Worm (Caenorhabditis elegans) whole organism, L1 larva: ENCODE measurements around the gene F31D5.2.

Source experiments
- C34B4.2 ChIP-seq: sonication (generic microtip); optimal IDR thresholded peaks from 2 replicates; lab custom pipeline; 2017; ENCODE audit warnings: mild to moderate bottlenecking, missing genetic modification characterization, missing compliant biosample characterization
- F16B12.6 ChIP-seq: fragments of 150-350 bp; optimal IDR thresholded peaks from 2 replicates; lab custom pipeline; 2014; ENCODE audit warnings: missing biosample characterization, missing genetic modification characterization
- aha-1 ChIP-seq: fragments of 150-350 bp; optimal IDR thresholded peaks from 2 replicates; lab custom pipeline; 2014; ENCODE audit warnings: missing biosample characterization, missing genetic modification characterization
- alr-1 ChIP-seq: fragments of 200-800 bp; sonication (Bioruptor generic); optimal IDR thresholded peaks from 2 replicates; lab custom pipeline; 2018; ENCODE audit warnings: borderline replicate concordance, mild to moderate bottlenecking, missing genetic modification characterization, missing compliant biosample characterization
- dsc-1 ChIP-seq: sonication (generic microtip); optimal IDR thresholded peaks from 2 replicates; lab custom pipeline; 2016; ENCODE audit warnings: mild to moderate bottlenecking, missing genetic modification characterization, missing compliant biosample characterization
- efl-1 ChIP-seq, 4 experiments: fragments of 150-350 bp; optimal IDR thresholded peaks in 3 of 4; peaks in 1 of 4; 1 replicate in 1 of 4; 2 replicates in 3 of 4; lab custom pipeline; 2014; ENCODE audit warnings: missing biosample characterization in 2 of 4, missing genetic modification characterization in 2 of 4, missing genetic modification reagents in 2 of 4
- egl-27 ChIP-seq, 2 experiments: fragments of 150-350 bp in 1 of 2; sonication (generic microtip); optimal IDR thresholded peaks; 3 replicates each; lab custom pipeline; 2017 to 2018; ENCODE audit warnings: missing biosample characterization in 2 of 2, missing genetic modification characterization in 2 of 2, missing genetic modification reagents in 2 of 2
- elt-2 ChIP-seq: sonication (generic microtip); optimal IDR thresholded peaks from 2 replicates; lab custom pipeline; 2016; ENCODE audit warnings: missing genetic modification characterization, mild to moderate bottlenecking, inconsistent platforms, missing compliant biosample characterization, missing genetic modification reagents
- elt-3 ChIP-seq, 6 experiments: fragments of 150-350 bp in 1 of 6; sonication (generic microtip); optimal IDR thresholded peaks; 2 replicates each; lab custom pipeline; 2017 to 2018; ENCODE audit warnings: missing biosample characterization in 6 of 6, missing genetic modification characterization in 6 of 6, inconsistent platforms in 1 of 6
- ets-5 ChIP-seq: fragments of 200-800 bp; sonication (Bioruptor generic); IDR thresholded peaks from 2 replicates; pipeline ENCODE4 v1.3.6; 2022; ENCODE audit warnings: missing genetic modification characterization, missing compliant biosample characterization
- fkh-4 ChIP-seq: sonication (generic microtip); optimal IDR thresholded peaks from 2 replicates; lab custom pipeline; 2016; ENCODE audit warnings: missing compliant biosample characterization, missing genetic modification characterization, borderline replicate concordance
- fkh-8 ChIP-seq: sonication (generic microtip); optimal IDR thresholded peaks from 2 replicates; lab custom pipeline; 2016; ENCODE audit warnings: mild to moderate bottlenecking, missing genetic modification characterization, missing compliant biosample characterization
- grh-1 ChIP-seq: fragments of 200-800 bp; sonication (Bioruptor generic); IDR thresholded peaks from 2 replicates; pipeline ENCODE4 v1.3.6; 2022; ENCODE audit warnings: missing genetic modification reagents, missing genetic modification characterization, missing compliant biosample characterization
- hlh-17 ChIP-seq: fragments of 200-800 bp; sonication (Bioruptor generic); optimal IDR thresholded peaks from 2 replicates; lab custom pipeline; 2018; ENCODE audit warnings: missing genetic modification characterization, mild to moderate bottlenecking, missing compliant biosample characterization, moderate library complexity, borderline replicate concordance
- jun-1 ChIP-seq: fragments of 150-350 bp; optimal IDR thresholded peaks from 2 replicates; lab custom pipeline; 2014; ENCODE audit warnings: missing biosample characterization, missing genetic modification reagents, missing genetic modification characterization
- lin-14 ChIP-seq: fragments of 200-800 bp; sonication (Bioruptor generic); optimal IDR thresholded peaks from 2 replicates; lab custom pipeline; 2018; ENCODE audit warnings: mild to moderate bottlenecking, missing genetic modification characterization, moderate library complexity, missing compliant biosample characterization
- lin-15B ChIP-seq: fragments of 150-350 bp; sonication (generic microtip); optimal IDR thresholded peaks from 3 replicates; lab custom pipeline; 2014; ENCODE audit warnings: missing biosample characterization, missing genetic modification characterization
- lin-35 ChIP-seq, 2 experiments: fragments of 150-350 bp; optimal IDR thresholded peaks; 2 replicates each; lab custom pipeline; 2014; ENCODE audit warnings: missing biosample characterization in 2 of 2, missing genetic modification characterization in 2 of 2, missing genetic modification reagents in 2 of 2
- lin-39 ChIP-seq: fragments of 150-350 bp; optimal IDR thresholded peaks from 2 replicates; lab custom pipeline; 2014; ENCODE audit warnings: missing biosample characterization, missing genetic modification reagents, missing genetic modification characterization
- lsy-2 ChIP-seq, 2 experiments: fragments of 150-350 bp; optimal IDR thresholded peaks; 2 replicates each; lab custom pipeline; 2014; ENCODE audit warnings: missing biosample characterization in 2 of 2, missing genetic modification characterization in 2 of 2
- mep-1 ChIP-seq: fragments of 150-350 bp; optimal IDR thresholded peaks from 2 replicates; lab custom pipeline; 2014; ENCODE audit warnings: missing biosample characterization, missing genetic modification characterization
- nhr-12 ChIP-seq: sonication (generic microtip); optimal IDR thresholded peaks from 2 replicates; lab custom pipeline; 2017; ENCODE audit warnings: missing biosample characterization, missing genetic modification characterization
- nhr-77 ChIP-seq: fragments of 150-350 bp; optimal IDR thresholded peaks from 2 replicates; lab custom pipeline; 2014; ENCODE audit warnings: missing biosample characterization, missing genetic modification characterization
- nhr-84 ChIP-seq: sonication (generic microtip); optimal IDR thresholded peaks from 2 replicates; lab custom pipeline; 2017; ENCODE audit warnings: missing biosample characterization, missing genetic modification characterization
- nhr-90 ChIP-seq: sonication (generic microtip); optimal IDR thresholded peaks from 2 replicates; lab custom pipeline; 2016; ENCODE audit warnings: mild to moderate bottlenecking, missing genetic modification characterization, missing compliant biosample characterization; ENCODE audit not compliant: poor library complexity
- pax-3 ChIP-seq: fragments of 200-800 bp; sonication (Bioruptor generic); optimal IDR thresholded peaks from 2 replicates; lab custom pipeline; 2018; ENCODE audit warnings: mild to moderate bottlenecking, missing genetic modification characterization, moderate library complexity, missing compliant biosample characterization
- pqm-1 ChIP-seq: sonication (generic microtip); optimal IDR thresholded peaks from 3 replicates; lab custom pipeline; 2017; ENCODE audit warnings: missing biosample characterization, missing genetic modification characterization
- skn-1 ChIP-seq: fragments of 150-350 bp; optimal IDR thresholded peaks from 2 replicates; lab custom pipeline; 2014; ENCODE audit warnings: missing biosample characterization, missing genetic modification characterization
- sup-37 ChIP-seq: fragments of 200-800 bp; sonication (Bioruptor generic); optimal IDR thresholded peaks from 2 replicates; lab custom pipeline; 2018; ENCODE audit warnings: mild to moderate bottlenecking, missing genetic modification characterization, missing compliant biosample characterization
- swsn-7 ChIP-seq: sonication (generic microtip); optimal IDR thresholded peaks from 2 replicates; lab custom pipeline; 2016; ENCODE audit warnings: missing genetic modification characterization, missing compliant biosample characterization
- tbx-2 ChIP-seq: sonication (generic microtip); optimal IDR thresholded peaks from 2 replicates; lab custom pipeline; 2016; ENCODE audit warnings: missing genetic modification characterization, missing compliant biosample characterization
- unc-30 ChIP-seq: sonication (generic microtip); optimal IDR thresholded peaks from 2 replicates; lab custom pipeline; 2017; ENCODE audit warnings: missing biosample characterization, missing genetic modification characterization
- unc-62 ChIP-seq: fragments of 150-350 bp; optimal IDR thresholded peaks from 2 replicates; lab custom pipeline; 2014; ENCODE audit warnings: missing biosample characterization, missing genetic modification reagents, missing genetic modification characterization
- unc-86 ChIP-seq: sonication (generic microtip); optimal IDR thresholded peaks from 2 replicates; lab custom pipeline; 2016; ENCODE audit warnings: missing genetic modification characterization, missing compliant biosample characterization
- unc-98 ChIP-seq: fragments of 200-800 bp; sonication (Bioruptor generic); IDR thresholded peaks from 2 replicates; pipeline ENCODE4 v1.3.6; 2022; ENCODE audit warnings: missing genetic modification characterization, missing compliant biosample characterization
- zag-1 ChIP-seq: fragments of 150-350 bp; optimal IDR thresholded peaks from 2 replicates; lab custom pipeline; 2014; ENCODE audit warnings: missing biosample characterization, missing genetic modification characterization
- zip-4 ChIP-seq: fragments of 200-800 bp; sonication (Bioruptor generic); optimal IDR thresholded peaks from 2 replicates; lab custom pipeline; 2018; ENCODE audit warnings: mild to moderate bottlenecking, missing genetic modification characterization, moderate library complexity, missing compliant biosample characterization

The F31D5.2 gene

ce11 chrII:4183979-4184378, 31.4 kb upstream of the F31D5.2 start (continued):
- no peak for TF ChIP-seq ets-5
- TF ChIP-seq fkh-8 (tag; lab: Kevin White, UChicago), result no peak
- TF ChIP-seq zip-4, result no peak
- TF ChIP-seq tbx-2 (tag; lab: Kevin White, UChicago), result no peak
- TF ChIP-seq grh-1 (GFP tag; lab: Robert Waterston, UW), result no peak
- no peak for TF ChIP-seq mep-1 (tag; lab: Kevin White, UChicago)
- no peak for TF ChIP-seq unc-86 (tag; lab: Kevin White, UChicago)
- TF ChIP-seq lin-14 (GFP tag; lab: Kevin White, UChicago), result peak; percentile 83
- no peak for TF ChIP-seq elt-3 (tag; optimal IDR thresholded peaks at IDR 0.05; lab: Kevin White, UChicago)
- no peak for TF ChIP-seq nhr-12 (tag; lab: Kevin White, UChicago)
- peak; percentile 13 for TF ChIP-seq swsn-7 (tag; lab: Kevin White, UChicago)
- TF ChIP-seq jun-1 (tag; lab: Kevin White, UChicago), result no peak
- peak in 1 of 2 experiments; percentile 36 for TF ChIP-seq lsy-2 (tag; optimal IDR thresholded peaks at IDR 0.05; lab: Kevin White, UChicago)
- TF ChIP-seq F16B12.6 (tag; lab: Kevin White, UChicago), result no peak
- TF ChIP-seq dsc-1 (tag; lab: Kevin White, UChicago), result peak; percentile 40
- no peak for TF ChIP-seq lin-15B (tag; lab: Kevin White, UChicago)
- TF ChIP-seq nhr-77 (tag; lab: Kevin White, UChicago), result no peak
- no peak for TF ChIP-seq lin-39 (tag; lab: Kevin White, UChicago)

- TF ChIP-seq efl-1 (optimal IDR thresholded peaks at IDR 0.05; lab: Kevin White, UChicago) (no peak), efl-1 (GFP tag; optimal IDR thresholded peaks at IDR 0.05 in 1 of 2; lab: Kevin White, UChicago) (no peak), unc-62 (GFP tag; lab: Kevin White, UChicago) (no peak), zag-1 (tag; lab: Kevin White, UChicago) (no peak), skn-1 (tag; lab: Kevin White, UChicago) (no peak), fkh-8 (tag; lab: Kevin White, UChicago) (no peak), unc-98 (no peak), jun-1 (tag; lab: Kevin White, UChicago) (no peak), nhr-90 (no peak), alr-1 (tag; lab: Kevin White, UChicago) (no peak), C34B4.2 (no peak), ets-5 (no peak), nhr-84 (tag; lab: Kevin White, UChicago) (no peak), fkh-4 (tag; lab: Kevin White, UChicago) (no peak), egl-27 (tag; optimal IDR thresholded peaks at IDR 0.05; lab: Kevin White, UChicago) (no peak), sup-37 (no peak), pax-3 (tag; lab: Kevin White, UChicago) (no peak), hlh-17 (no peak)
These were observed 29.1 kb upstream of the F31D5.2 start, which contains the start of gene cpna-1 for ce11 chrII:4186364-4186763. Gene cpna-1, plus strand, starts transcription at chrII:4186664.

ce11 chrII:4194127-4194526, 21.3 kb upstream of the F31D5.2 start, which contains the start of gene mth-2:
Gene mth-2, minus strand, starts transcription at chrII:4194314.
- TF ChIP-seq aha-1 (tag; lab: Kevin White, UChicago) (no peak), lsy-2 (tag; optimal IDR thresholded peaks at IDR 0.05; lab: Kevin White, UChicago) (no peak), elt-2 (peak; percentile 93), pqm-1 (tag; lab: Kevin White, UChicago) (peak; percentile 22), unc-30 (tag; lab: Kevin White, UChicago) (no peak), lin-35 (GFP tag; optimal IDR thresholded peaks at IDR 0.05; lab: Kevin White, UChicago) (peak in 1 of 2 experiments; percentile 42), lin-14 (GFP tag; lab: Kevin White, UChicago) (peak; percentile 10), elt-3 (tag; optimal IDR thresholded peaks at IDR 0.05; lab: Kevin White, UChicago) (peak in 1 of 6 experiments; percentile 46)
